Fruit fly (Drosophila melanogaster): ENCODE data around the gene pll.

pll gene

dm6 chr3R:27253136-27253920 is at the start of gene pll (continued):
- TF ChIP-seq CG13624 (GFP tag; optimal IDR thresholded peaks at IDR 0.05) (peak; percentile 77), tio (GFP tag; optimal IDR thresholded peaks at IDR 0.05) (no peak), Lpt (GFP tag; optimal IDR thresholded peaks at IDR 0.05) (no peak), CG7786 (GFP tag; optimal IDR thresholded peaks at IDR 0.05) (peak; percentile 57), Nf-YB (GFP tag; optimal IDR thresholded peaks at IDR 0.05) (peak; percentile 41), row (GFP tag; IDR thresholded peaks at IDR 0.05) (peak; percentile 89), ttk (GFP tag; IDR thresholded peaks at IDR 0.05) (peak; percentile 84), CG4360 (GFP tag; IDR thresholded peaks at IDR 0.05) (no peak), CG9876 (GFP tag; optimal IDR thresholded peaks at IDR 0.05) (peak; percentile 41), grn (GFP tag; optimal IDR thresholded peaks at IDR 0.05) (no peak), Trl (optimal IDR thresholded peaks at IDR 0.05) (no peak), Trl (GFP tag; optimal IDR thresholded peaks at IDR 0.05) (peak; percentile 68), Mrtf (GFP tag; IDR thresholded peaks at IDR 0.05) (peak; percentile 85), dmrt99B (tag; optimal IDR thresholded peaks at IDR 0.05) (no peak), CkIIα-i1 (GFP tag; IDR thresholded peaks at IDR 0.05) (no peak), CG5245 (GFP tag; optimal IDR thresholded peaks at IDR 0.05) (peak; percentile 62), so (GFP tag; IDR thresholded peaks at IDR 0.05) (peak; percentile 86), kah (GFP tag; optimal IDR thresholded peaks at IDR 0.05) (peak; percentile 93), inv (GFP tag; IDR thresholded peaks at IDR 0.05; ENCODE audit: partially characterized antibody) (peak; percentile 22; the same call in 1 of the 2 replicates), bsh (GFP tag; optimal IDR thresholded peaks at IDR 0.05) (peak in 1 of 2 experiments; percentile 84), HLH4C (GFP tag; IDR thresholded peaks at IDR 0.05; ENCODE audit: partially characterized antibody) (peak; percentile 51; the same call in 1 of the 3 replicates), en (GFP tag; optimal IDR thresholded peaks at IDR 0.05) (peak; percentile 22), tin (GFP tag; optimal IDR thresholded peaks at IDR 0.05) (peak; percentile 79), tna (GFP tag; IDR thresholded peaks at IDR 0.05; ENCODE audit: partially characterized antibody) (no peak), tll (GFP tag; optimal IDR thresholded peaks at IDR 0.05) (peak in 1 of 2 experiments; percentile 44), CG6765 (GFP tag; optimal IDR thresholded peaks at IDR 0.05) (peak; percentile 8), ranshi (GFP tag; IDR thresholded peaks at IDR 0.05) (peak; percentile 77), schlank (tag; optimal IDR thresholded peaks at IDR 0.05) (peak; percentile 50), pb (GFP tag; optimal IDR thresholded peaks at IDR 0.05) (no peak), CG3407 (GFP tag; optimal IDR thresholded peaks at IDR 0.05) (peak; percentile 11), CG18011 (GFP tag; optimal IDR thresholded peaks at IDR 0.05) (peak; percentile 48), crc (GFP tag; optimal IDR thresholded peaks at IDR 0.05) (peak; percentile 64), CG17568 (GFP tag; optimal IDR thresholded peaks at IDR 0.05) (no peak), CG5180 (GFP tag; optimal IDR thresholded peaks at IDR 0.05) (no peak), CG7271 (tag; optimal IDR thresholded peaks at IDR 0.05) (peak; percentile 17), GATAe (GFP tag; conservative IDR thresholded peaks at IDR 0.05) (peak; percentile 65; the same call in 1 of the 2 replicates), ap (GFP tag; IDR thresholded peaks at IDR 0.05) (peak; percentile 58), CG11093 (GFP tag; IDR thresholded peaks at IDR 0.05) (peak; percentile 75), Sox102F (GFP tag; optimal IDR thresholded peaks at IDR 0.05) (peak; percentile 85), disco-r (GFP tag; optimal IDR thresholded peaks at IDR 0.05) (no peak), Adf1 (GFP tag; IDR thresholded peaks at IDR 0.05) (peak; percentile 67), CG2120 (GFP tag; optimal IDR thresholded peaks at IDR 0.05) (peak; percentile 92), NfI (GFP tag; optimal IDR thresholded peaks at IDR 0.05) (peak; percentile 83), nerfin-1 (tag; optimal IDR thresholded peaks at IDR 0.05) (peak; percentile 53), Oaz (GFP tag; IDR thresholded peaks at IDR 0.05) (peak; percentile 75), CG12744 (GFP tag; optimal IDR thresholded peaks at IDR 0.05) (peak; percentile 77), tx (GFP tag; optimal IDR thresholded peaks at IDR 0.05) (peak; percentile 65), sim (GFP tag; IDR thresholded peaks at IDR 0.05) (no peak), Dip3 (GFP tag; optimal IDR thresholded peaks at IDR 0.05) (peak; percentile 64)

Measured in whole organism, embryonic.